Worm (Caenorhabditis elegans) whole organism, early embryonic: ENCODE data around the gene F16B4.7.

ENCODE experiments used
- B0310.2 ChIP-seq: sonication (generic microtip); optimal IDR thresholded peaks from 2 replicates; lab custom pipeline; 2016; ENCODE audit warnings: mild to moderate bottlenecking, missing genetic modification characterization, missing compliant biosample characterization
- aly-1 ChIP-seq: sonication (generic microtip); optimal IDR thresholded peaks from 2 replicates; lab custom pipeline; 2016; ENCODE audit warnings: missing genetic modification characterization, missing compliant biosample characterization
- ama-1 ChIP-seq: fragments of 150-350 bp; optimal IDR thresholded peaks from 2 replicates; lab custom pipeline; 2014
- ets-7 ChIP-seq: sonication (generic microtip); optimal IDR thresholded peaks from 2 replicates; lab custom pipeline; 2016; ENCODE audit warnings: missing genotype, missing genetic modification characterization, missing compliant biosample characterization
- flt-1 ChIP-seq: fragments of 200-800 bp; sonication (Bioruptor generic); IDR thresholded peaks from 2 replicates; pipeline ENCODE4 v1.3.6; 2022; ENCODE audit warnings: missing genetic modification characterization, missing compliant biosample characterization
- hmbx-1 ChIP-seq: sonication (generic microtip); optimal IDR thresholded peaks from 2 replicates; lab custom pipeline; 2016; ENCODE audit warnings: mild to moderate bottlenecking, missing genetic modification characterization, missing compliant biosample characterization
- hmg-4 ChIP-seq: fragments of 200-800 bp; sonication (Bioruptor generic); optimal IDR thresholded peaks from 2 replicates; lab custom pipeline; 2018; ENCODE audit warnings: mild to moderate bottlenecking, missing genetic modification characterization, missing compliant biosample characterization
- sea-1 ChIP-seq: fragments of 200-800 bp; sonication (Bioruptor generic); conservative IDR thresholded peaks from 2 replicates; pipeline ENCODE4 v1.3.6; 2022; ENCODE audit warnings: missing genetic modification characterization, missing compliant biosample characterization
- tbx-37 ChIP-seq: fragments of 200-800 bp; sonication (Bioruptor generic); conservative IDR thresholded peaks from 2 replicates; pipeline ENCODE4 v1.3.6; 2022; ENCODE audit warnings: missing genetic modification reagents, missing genetic modification characterization, missing compliant biosample characterization

- TF ChIP-seq ama-1 (lab: Kevin White, UChicago) (no peak), flt-1 (GFP tag; lab: Robert Waterston, UW) (no peak), tbx-37 (no peak), hmg-4 (no peak), sea-1 (no peak), B0310.2 (tag; lab: Kevin White, UChicago) (no peak), ets-7 (tag; lab: Kevin White, UChicago) (no peak), aly-1 (tag; lab: Kevin White, UChicago) (no peak), hmbx-1 (tag; lab: Kevin White, UChicago) (no peak)
These were observed 34.8 kb upstream of the F16B4.7 start for ce11 chrV:1550697-1551096.
